Worm (Caenorhabditis elegans) whole organism, L4 larva: ENCODE data around the gene Y39G8B.10.

Source experiments
- Y105C5A.15 ChIP-seq: fragments of 200-800 bp; sonication (Bioruptor generic); IDR thresholded peaks from 2 replicates; pipeline ENCODE4 v1.3.6; 2022; ENCODE audit warnings: missing genetic modification characterization, missing compliant biosample characterization
- ZK546.5 ChIP-seq, 2 experiments: sonication (generic microtip); optimal IDR thresholded peaks; 2 replicates each; lab custom pipeline; 2017; ENCODE audit warnings: missing biosample characterization in 2 of 2, missing genetic modification characterization in 2 of 2
- aly-2 ChIP-seq: sonication (generic microtip); optimal IDR thresholded peaks from 2 replicates; lab custom pipeline; 2018; ENCODE audit warnings: missing biosample characterization, missing genetic modification characterization
- ama-1 ChIP-seq: fragments of 150-350 bp; optimal IDR thresholded peaks from 2 replicates; lab custom pipeline; 2014; ENCODE audit warnings: inconsistent platforms, mixed read lengths
- jun-1 ChIP-seq: fragments of 150-350 bp; optimal IDR thresholded peaks from 2 replicates; lab custom pipeline; 2014; ENCODE audit warnings: missing biosample characterization, missing genetic modification reagents, missing genetic modification characterization
- nhr-77 ChIP-seq: fragments of 150-350 bp; optimal IDR thresholded peaks from 2 replicates; lab custom pipeline; 2014; ENCODE audit warnings: missing biosample characterization, missing genetic modification characterization
- pha-4 ChIP-seq, 2 experiments: fragments of 150-350 bp in 1 of 2; fragments of 200-800 bp in 1 of 2; sonication (Bioruptor generic) in 1 of 2; IDR thresholded peaks in 1 of 2; optimal IDR thresholded peaks in 1 of 2; 2 replicates each; pipeline versions ENCODE4 v1.3.6 to Lab custom; 2014 to 2022; ENCODE audit warnings: missing genetic modification characterization in 2 of 2, missing genetic modification reagents in 2 of 2, missing biosample characterization in 1 of 2, missing compliant biosample characterization in 1 of 2
- rbr-2 ChIP-seq: sonication (generic microtip); optimal IDR thresholded peaks from 2 replicates; lab custom pipeline; 2016; ENCODE audit warnings: missing genotype, missing genetic modification characterization, missing compliant biosample characterization
- snpc-4 ChIP-seq: fragments of 150-350 bp; optimal IDR thresholded peaks from 2 replicates; lab custom pipeline; 2014; ENCODE audit warnings: missing biosample characterization, missing genetic modification characterization

- TF ChIP-seq Y105C5A.15 (GFP tag; lab: Robert Waterston, UW) (no peak), rbr-2 (tag; lab: Kevin White, UChicago) (no peak), aly-2 (tag; lab: Kevin White, UChicago) (no peak), ama-1 (lab: Kevin White, UChicago) (no peak), snpc-4 (tag; lab: Kevin White, UChicago) (no peak), jun-1 (tag; lab: Kevin White, UChicago) (peak; percentile 7), ZK546.5 (tag; optimal IDR thresholded peaks at IDR 0.05; lab: Kevin White, UChicago) (no peak), pha-4 (GFP tag; IDR thresholded peaks at IDR 0.05; lab: Robert Waterston, UW) (no peak; the same call in 1 of the 2 replicates), pha-4 (tag; optimal IDR thresholded peaks at IDR 0.05; lab: Kevin White, UChicago) (no peak), nhr-77 (tag; lab: Kevin White, UChicago) (peak; percentile 96)
These were observed 28.8 kb downstream of the Y39G8B.10 start for ce11 chrII:13954077-13954476.
